Worm (Caenorhabditis elegans) whole organism, L1 larva: ENCODE measurements around the gene fbxa-12.

ENCODE experiments used
- ama-1 ChIP-seq: fragments of 150-350 bp; optimal IDR thresholded peaks from 2 replicates; lab custom pipeline; 2014
- dpl-1 ChIP-seq, 3 experiments: fragments of 150-350 bp in 2 of 3; sonication (generic microtip) in 1 of 3; optimal IDR thresholded peaks; 2 replicates each; lab custom pipeline; 2014 to 2017; ENCODE audit warnings: missing biosample characterization in 3 of 3, missing genetic modification characterization in 3 of 3, missing genetic modification reagents in 3 of 3
- fkh-10 ChIP-seq: sonication (generic microtip); optimal IDR thresholded peaks from 2 replicates; lab custom pipeline; 2017; ENCODE audit warnings: missing biosample characterization, missing genetic modification reagents, missing genetic modification characterization
- lin-15B ChIP-seq: fragments of 150-350 bp; sonication (generic microtip); optimal IDR thresholded peaks from 3 replicates; lab custom pipeline; 2014; ENCODE audit warnings: missing biosample characterization, missing genetic modification characterization
- lin-39 ChIP-seq: fragments of 150-350 bp; optimal IDR thresholded peaks from 2 replicates; lab custom pipeline; 2014; ENCODE audit warnings: missing biosample characterization, missing genetic modification reagents, missing genetic modification characterization
- nhr-12 ChIP-seq: sonication (generic microtip); optimal IDR thresholded peaks from 2 replicates; lab custom pipeline; 2017; ENCODE audit warnings: missing biosample characterization, missing genetic modification characterization
- nhr-28 ChIP-seq: fragments of 150-350 bp; optimal IDR thresholded peaks from 2 replicates; lab custom pipeline; 2014; ENCODE audit warnings: missing biosample characterization, missing genetic modification characterization
- skn-1 ChIP-seq: fragments of 150-350 bp; optimal IDR thresholded peaks from 2 replicates; lab custom pipeline; 2014; ENCODE audit warnings: missing biosample characterization, missing genetic modification characterization
- ztf-11 ChIP-seq, 2 experiments: sonication (generic microtip); optimal IDR thresholded peaks; 2 replicates each; lab custom pipeline; 2016 to 2017; ENCODE audit warnings: missing genetic modification characterization in 2 of 2, missing biosample characterization in 1 of 2, missing compliant biosample characterization in 1 of 2

DNA sequence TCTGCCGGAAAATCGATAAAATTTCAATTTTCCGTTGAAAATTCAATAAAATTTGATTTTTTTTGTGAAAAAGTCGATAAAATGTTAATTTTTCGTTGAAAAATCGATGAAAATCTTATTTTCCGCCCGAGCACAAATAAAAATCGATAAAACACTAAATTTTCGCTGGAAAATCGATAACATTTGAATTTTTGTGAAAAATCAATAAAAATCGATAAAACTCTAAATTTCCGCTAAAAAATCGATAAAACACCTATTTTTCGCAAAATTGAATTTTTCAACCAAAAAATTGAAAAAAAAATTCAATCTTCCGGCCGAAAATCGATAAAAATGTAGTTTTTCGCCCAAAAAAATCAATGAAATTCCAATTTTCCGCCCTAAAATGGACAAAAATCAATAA is 14.4 kb upstream of the fbxa-12 start:
- TF ChIP-seq lin-39 (tag; lab: Kevin White, UChicago) = no peak
- no peak for TF ChIP-seq dpl-1 (GFP tag; optimal IDR thresholded peaks at IDR 0.05; lab: Kevin White, UChicago)
- TF ChIP-seq skn-1 (tag; lab: Kevin White, UChicago) = no peak
- TF ChIP-seq nhr-28 (tag; lab: Kevin White, UChicago) = no peak
- TF ChIP-seq ama-1 = no peak
- TF ChIP-seq nhr-12 (tag; lab: Kevin White, UChicago) = no peak
- TF ChIP-seq ztf-11 (tag; optimal IDR thresholded peaks at IDR 0.05; lab: Kevin White, UChicago) = no peak
- no peak for TF ChIP-seq lin-15B (tag; lab: Kevin White, UChicago)
- TF ChIP-seq fkh-10 (GFP tag; lab: Kevin White, UChicago) = no peak
